Fruit fly (Drosophila melanogaster) Kc167 (cell line): ENCODE measurements around the gene nAChRalpha3.

ENCODE experiments used
- Myc ChIP-seq: fragments of >200 bp; optimal IDR thresholded peaks from 2 replicates; lab custom pipeline; 2017; ENCODE audit warnings: missing external identifiers
- Sin3A ChIP-seq: fragments of >200 bp; optimal IDR thresholded peaks from 2 replicates; lab custom pipeline; 2018; ENCODE audit warnings: missing external identifiers
- h ChIP-seq: fragments of >200 bp; optimal IDR thresholded peaks from 3 replicates; lab custom pipeline; 2018; ENCODE audit warnings: missing external identifiers
- insv ChIP-seq: fragments of >200 bp; optimal IDR thresholded peaks from 3 replicates; lab custom pipeline; 2018; ENCODE audit warnings: missing external identifiers
- psq ChIP-seq: fragments of >200 bp; optimal IDR thresholded peaks from 2 replicates; lab custom pipeline; 2017; ENCODE audit warnings: missing external identifiers
- ttk ChIP-seq: sonication (Bioruptor generic); optimal IDR thresholded peaks from 2 replicates; lab custom pipeline; 2017; ENCODE audit warnings: missing external identifiers

DNA sequence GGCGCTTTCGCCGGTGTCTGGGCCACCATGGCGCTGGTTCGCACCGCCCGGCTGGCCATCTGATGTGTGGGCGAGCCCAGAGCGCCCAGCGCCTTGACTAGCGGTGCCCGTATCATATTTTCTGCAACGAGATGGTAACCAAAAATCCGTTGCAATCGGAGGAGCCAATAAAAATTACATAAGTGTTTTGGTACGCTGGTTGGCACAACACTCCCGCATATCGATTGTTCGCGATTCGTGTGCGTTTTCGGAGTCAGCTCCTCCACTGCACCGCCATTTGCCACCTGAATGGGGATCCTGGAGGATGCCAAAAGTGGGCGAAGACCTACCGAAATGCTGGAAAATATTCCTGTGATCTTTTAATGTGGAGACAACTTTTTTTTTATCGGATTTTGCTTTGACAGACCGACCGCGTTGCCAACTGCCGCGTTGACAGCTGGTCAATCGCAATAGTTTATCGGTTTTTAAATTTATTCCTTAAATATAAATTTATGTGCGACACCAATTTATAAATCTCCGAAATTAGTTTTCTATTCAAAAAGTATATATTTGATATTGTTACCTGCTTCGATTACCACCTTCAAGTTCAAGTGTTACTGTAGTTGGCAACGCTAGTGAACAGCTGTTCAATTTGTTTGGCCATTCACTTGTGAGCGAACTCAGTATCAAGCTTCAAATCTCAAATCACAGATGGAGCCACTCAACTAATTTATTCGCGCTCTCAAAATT, 115.5 kb downstream of the nAChRalpha3 start, which contains the start of gene ND-75:
- TF ChIP-seq insv (lab: Kevin White, UChicago): no peak
- TF ChIP-seq Sin3A (lab: Kevin White, UChicago): no peak
- no peak for TF ChIP-seq psq (lab: Kevin White, UChicago)
- TF ChIP-seq h (lab: Kevin White, UChicago): no peak
- TF ChIP-seq ttk: no peak
- no peak for TF ChIP-seq Myc (lab: Kevin White, UChicago)
